Worm (Caenorhabditis elegans): ENCODE measurements around the gene srh-192.

srh-192 gene

DNA sequence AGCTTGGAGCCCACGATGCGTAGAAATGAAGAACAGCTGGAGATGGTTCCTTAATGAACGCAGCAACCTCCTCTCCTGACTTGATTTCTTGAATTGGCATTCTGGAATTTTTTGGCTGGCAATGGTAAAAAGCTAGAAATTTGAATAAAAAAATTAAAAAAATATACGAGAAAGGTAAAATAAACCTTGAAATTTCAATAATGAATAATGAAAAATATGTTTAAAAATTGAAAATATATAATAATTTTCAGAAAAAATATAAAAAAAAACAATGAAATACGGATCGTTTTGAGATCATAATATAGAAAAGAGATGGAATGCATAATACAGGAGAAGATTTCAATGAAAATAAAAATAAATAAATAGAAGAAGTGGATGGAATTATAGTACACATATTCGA, 26.3 kb upstream of the srh-192 start, which contains the start of gene glrx-3 (continued):
- no peak for TF ChIP-seq K11D2.4 (GFP tag; IDR thresholded peaks at IDR 0.05)

DNA sequence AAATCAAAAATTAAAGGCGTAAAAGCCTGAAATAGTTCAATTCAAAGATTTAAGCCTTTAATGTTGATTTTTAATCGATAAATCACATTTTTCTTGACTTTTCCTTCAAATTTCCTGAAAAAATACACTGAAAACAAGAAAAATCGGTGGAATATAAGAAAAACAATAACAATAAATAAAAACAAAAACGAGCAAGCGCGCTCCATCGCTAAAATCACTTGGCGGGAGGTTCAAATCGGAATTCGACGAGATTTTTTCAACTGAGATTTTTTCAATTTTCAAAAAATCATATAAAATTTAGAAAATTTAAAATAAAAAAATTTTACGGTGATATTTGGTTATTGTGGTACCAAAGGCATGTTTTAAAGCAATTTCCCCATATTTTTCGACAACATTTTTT, 24.5 kb upstream of the srh-192 start:
- TF ChIP-seq ztf-6 (GFP tag; IDR thresholded peaks at IDR 0.05) (no peak), mcd-1 (GFP tag; IDR thresholded peaks at IDR 0.05) (peak; percentile 47), tlf-1 (GFP tag; optimal IDR thresholded peaks at IDR 0.05) (no peak), attf-5 (GFP tag; optimal IDR thresholded peaks at IDR 0.05) (no peak), ztf-3 (GFP tag; optimal IDR thresholded peaks at IDR 0.05) (no peak), lin-35 (GFP tag; optimal IDR thresholded peaks at IDR 0.05) (peak in 1 of 3 experiments; percentile 39)

- peak; percentile 85 for TF ChIP-seq egrh-3 (GFP tag; IDR thresholded peaks at IDR 0.05)
These were observed 21.5 kb upstream of the srh-192 start, which contains the start of gene irld-1 for ce11 chrV:4336462-4336861. Gene irld-1, plus strand, starts transcription at chrV:4336762.

ce11 chrV:4335724-4336123, 20.8 kb upstream of the srh-192 start:
- TF ChIP-seq egrh-3 (GFP tag; IDR thresholded peaks at IDR 0.05): peak; percentile 92
- TF ChIP-seq Y53F4B.3 (GFP tag; IDR thresholded peaks at IDR 0.05): peak; percentile 62; the same call in 1 of the 2 replicates

DNA sequence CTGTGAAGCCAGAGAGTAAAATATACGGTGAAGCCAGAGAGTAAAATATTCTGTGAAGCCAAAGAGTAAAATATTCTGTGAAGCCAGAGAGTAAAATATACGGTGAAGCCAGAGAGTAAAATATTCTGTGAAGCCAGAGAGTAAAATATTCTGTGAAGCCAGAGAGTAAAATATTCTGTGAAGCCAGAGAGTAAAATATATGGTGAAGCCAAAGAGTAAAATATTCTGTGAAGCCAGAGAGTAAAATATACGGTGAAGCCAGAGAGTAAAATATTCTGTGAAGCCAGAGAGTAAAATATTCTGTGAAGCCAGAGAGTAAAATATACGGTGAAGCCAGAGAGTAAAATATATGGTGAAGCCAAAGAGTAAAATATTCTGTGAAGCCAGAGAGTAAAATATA, 19.3 kb upstream of the srh-192 start:
- TF ChIP-seq Y53F4B.3 (GFP tag; IDR thresholded peaks at IDR 0.05) (peak; percentile 61; the same call in 1 of the 2 replicates), egrh-3 (GFP tag; IDR thresholded peaks at IDR 0.05) (peak; percentile 92)

DNA sequence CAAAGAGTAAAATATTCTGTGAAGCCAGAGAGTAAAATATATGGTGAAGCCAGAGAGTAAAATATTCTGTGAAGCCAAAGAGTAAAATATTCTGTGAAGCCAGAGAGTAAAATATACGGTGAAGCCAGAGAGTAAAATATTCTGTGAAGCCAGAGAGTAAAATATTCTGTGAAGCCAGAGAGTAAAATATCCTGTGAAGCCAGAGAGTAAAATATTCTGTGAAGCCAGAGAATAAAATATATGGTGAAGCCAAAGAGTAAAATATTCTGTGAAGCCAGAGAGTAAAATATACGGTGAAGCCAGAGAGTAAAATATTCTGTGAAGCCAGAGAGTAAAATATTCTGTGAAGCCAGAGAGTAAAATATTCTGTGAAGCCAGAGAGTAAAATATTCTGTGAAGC, 18.6 kb upstream of the srh-192 start:
- peak; percentile 74; the same call in 1 of the 2 replicates for TF ChIP-seq Y53F4B.3 (GFP tag; IDR thresholded peaks at IDR 0.05)
- peak; percentile 96 for TF ChIP-seq egrh-3 (GFP tag; IDR thresholded peaks at IDR 0.05)

- TF ChIP-seq dox-1 (GFP tag; IDR thresholded peaks at IDR 0.05) (no peak), madf-3 (GFP tag; IDR thresholded peaks at IDR 0.05) (no peak), tlf-1 (GFP tag; optimal IDR thresholded peaks at IDR 0.05) (no peak), let-526 (GFP tag; IDR thresholded peaks at IDR 0.05) (no peak), Y67H2A.10 (GFP tag; conservative IDR thresholded peaks at IDR 0.05) (no peak), mxl-1 (tag; optimal IDR thresholded peaks at IDR 0.05) (no peak), ztf-25 (GFP tag; IDR thresholded peaks at IDR 0.05) (no peak)
These were observed 17.5 kb upstream of the srh-192 start, which contains the start of gene oac-12 for ce11 chrV:4332450-4332849. Gene oac-12, minus strand, starts transcription at chrV:4332550.

- no peak for TF ChIP-seq F33H1.4 (GFP tag; IDR thresholded peaks at IDR 0.05)
- no peak for TF ChIP-seq ekl-4 (GFP tag; IDR thresholded peaks at IDR 0.05)
- TF ChIP-seq cebp-2 (GFP tag; IDR thresholded peaks at IDR 0.05): no peak
- TF ChIP-seq pha-4 (tag; optimal IDR thresholded peaks at IDR 0.05): no peak
- no peak for TF ChIP-seq pbrm-1 (GFP tag; IDR thresholded peaks at IDR 0.05)
- no peak for TF ChIP-seq snpc-1.1 (tag; optimal IDR thresholded peaks at IDR 0.05; ENCODE audit: insufficient read depth)
- no peak for TF ChIP-seq C06A6.2 (GFP tag; conservative IDR thresholded peaks at IDR 0.05)
- no peak for TF ChIP-seq dpff-1 (tag; optimal IDR thresholded peaks at IDR 0.05)
- no peak for TF ChIP-seq nhr-90 (tag; optimal IDR thresholded peaks at IDR 0.05)
- TF ChIP-seq ztf-6 (GFP tag; IDR thresholded peaks at IDR 0.05): no peak
- no peak for TF ChIP-seq zim-3 (tag; optimal IDR thresholded peaks at IDR 0.05)
- no peak for TF ChIP-seq T07F8.4 (tag; optimal IDR thresholded peaks at IDR 0.05)
- TF ChIP-seq Y95B8A.8 (GFP tag; IDR thresholded peaks at IDR 0.05): no peak
- no peak for TF ChIP-seq attf-6 (GFP tag; IDR thresholded peaks at IDR 0.05)
- TF ChIP-seq ztf-3 (GFP tag; optimal IDR thresholded peaks at IDR 0.05): no peak
These were observed 15.9 kb upstream of the srh-192 start for ce11 chrV:4330820-4331219.

Data from whole organism, young adult.